Fruit fly (Drosophila melanogaster) Kc167 (cell line): ENCODE measurements around the gene CG12617.

Experiments used
- Sin3A ChIP-seq: fragments of >200 bp; optimal IDR thresholded peaks from 2 replicates; lab custom pipeline; 2018; ENCODE audit warnings: missing external identifiers
- h ChIP-seq: fragments of >200 bp; optimal IDR thresholded peaks from 3 replicates; lab custom pipeline; 2018; ENCODE audit warnings: missing external identifiers
- insv ChIP-seq: fragments of >200 bp; optimal IDR thresholded peaks from 3 replicates; lab custom pipeline; 2018; ENCODE audit warnings: missing external identifiers
- psq ChIP-seq: fragments of >200 bp; optimal IDR thresholded peaks from 2 replicates; lab custom pipeline; 2017; ENCODE audit warnings: missing external identifiers
- ttk ChIP-seq: sonication (Bioruptor generic); optimal IDR thresholded peaks from 2 replicates; lab custom pipeline; 2017; ENCODE audit warnings: missing external identifiers

dm6 chr2L:20290665-20291064 is 3.8 kb upstream of the CG12617 start:
- TF ChIP-seq psq (lab: Kevin White, UChicago) = no peak
- TF ChIP-seq Sin3A (lab: Kevin White, UChicago) = no peak
- TF ChIP-seq ttk (lab: Kevin White, UChicago) = no peak
- TF ChIP-seq h (lab: Kevin White, UChicago) = no peak
- TF ChIP-seq insv (lab: Kevin White, UChicago) = no peak
